Worm (Caenorhabditis elegans) whole organism, late embryonic: ENCODE results near the gene dct-1.

ENCODE experiments used
- C38D4.7 ChIP-seq: fragments of 200-800 bp; sonication (Bioruptor generic); optimal IDR thresholded peaks from 2 replicates; lab custom pipeline; 2018; ENCODE audit warnings: mild to moderate bottlenecking, missing genetic modification characterization, moderate library complexity, missing compliant biosample characterization
- K02D7.2 ChIP-seq: sonication (generic microtip); optimal IDR thresholded peaks from 2 replicates; lab custom pipeline; 2017; ENCODE audit warnings: mild to moderate bottlenecking, missing genetic modification characterization, missing compliant biosample characterization
- T23F11.4 ChIP-seq: fragments of 200-800 bp; sonication (Bioruptor generic); optimal IDR thresholded peaks from 2 replicates; lab custom pipeline; 2018; ENCODE audit warnings: mild to moderate bottlenecking, missing genetic modification characterization, missing compliant biosample characterization
- Y22D7AL.16 ChIP-seq: sonication (generic microtip); optimal IDR thresholded peaks from 2 replicates; lab custom pipeline; 2016; ENCODE audit warnings: missing genetic modification characterization, missing compliant biosample characterization
- ama-1 ChIP-seq: fragments of 150-350 bp; optimal IDR thresholded peaks from 2 replicates; lab custom pipeline; 2014
- ceh-18 ChIP-seq: sonication (generic microtip); optimal IDR thresholded peaks from 2 replicates; lab custom pipeline; 2016; ENCODE audit warnings: missing genetic modification characterization, missing compliant biosample characterization
- ceh-19 ChIP-seq: fragments of 200-800 bp; sonication (Bioruptor generic); optimal IDR thresholded peaks from 2 replicates; lab custom pipeline; 2018; ENCODE audit warnings: mild to moderate bottlenecking, missing genetic modification characterization, missing compliant biosample characterization
- ceh-24 ChIP-seq: sonication (generic microtip); optimal IDR thresholded peaks from 2 replicates; lab custom pipeline; 2016; ENCODE audit warnings: mild to moderate bottlenecking, missing genetic modification characterization, missing compliant biosample characterization
- ceh-30 ChIP-seq: fragments of 150-350 bp; optimal IDR thresholded peaks from 2 replicates; lab custom pipeline; 2014; ENCODE audit warnings: missing biosample characterization, missing genetic modification characterization
- ceh-31 ChIP-seq: sonication (generic microtip); optimal IDR thresholded peaks from 2 replicates; lab custom pipeline; 2016; ENCODE audit warnings: missing genetic modification characterization, missing compliant biosample characterization
- ceh-34 ChIP-seq: sonication (generic microtip); optimal IDR thresholded peaks from 2 replicates; lab custom pipeline; 2016; ENCODE audit warnings: mild to moderate bottlenecking, missing genetic modification characterization, missing compliant biosample characterization
- ceh-6 ChIP-seq: fragments of 200-800 bp; sonication (Bioruptor generic); optimal IDR thresholded peaks from 2 replicates; lab custom pipeline; 2018; ENCODE audit warnings: mild to moderate bottlenecking, missing genetic modification characterization, missing compliant biosample characterization
- ceh-9 ChIP-seq: sonication (generic microtip); optimal IDR thresholded peaks from 2 replicates; lab custom pipeline; 2016; ENCODE audit warnings: mild to moderate bottlenecking, missing genetic modification characterization, inconsistent platforms, missing compliant biosample characterization
- che-1 ChIP-seq: sonication (generic microtip); optimal IDR thresholded peaks from 2 replicates; lab custom pipeline; 2016; ENCODE audit warnings: mild to moderate bottlenecking, missing genetic modification characterization, missing compliant biosample characterization
- dmd-4 ChIP-seq: sonication (generic microtip); optimal IDR thresholded peaks from 2 replicates; lab custom pipeline; 2016; ENCODE audit warnings: borderline replicate concordance, missing genetic modification characterization, missing compliant biosample characterization
- dve-1 ChIP-seq: sonication (generic microtip); optimal IDR thresholded peaks from 2 replicates; lab custom pipeline; 2017; ENCODE audit warnings: antibody characterized with exemption, mild to moderate bottlenecking, missing genetic modification characterization, missing compliant biosample characterization
- elt-2 ChIP-seq: sonication (generic microtip); optimal IDR thresholded peaks from 2 replicates; lab custom pipeline; 2016; ENCODE audit warnings: missing genetic modification reagents, missing genetic modification characterization, missing compliant biosample characterization
- eyg-1 ChIP-seq: sonication (generic microtip); optimal IDR thresholded peaks from 2 replicates; lab custom pipeline; 2016; ENCODE audit warnings: missing genotype, missing genetic modification characterization, missing compliant biosample characterization
- fax-1 ChIP-seq: sonication (generic microtip); optimal IDR thresholded peaks from 2 replicates; lab custom pipeline; 2016; ENCODE audit warnings: missing genotype, missing genetic modification characterization, missing compliant biosample characterization
- fkh-10 ChIP-seq: fragments of 150-350 bp; optimal IDR thresholded peaks from 2 replicates; lab custom pipeline; 2014; ENCODE audit warnings: missing biosample characterization, missing genetic modification reagents, missing genetic modification characterization
- hlh-13 ChIP-seq: fragments of 200-800 bp; sonication (Bioruptor generic); optimal IDR thresholded peaks from 2 replicates; lab custom pipeline; 2018; ENCODE audit warnings: mild to moderate bottlenecking, missing genetic modification characterization, missing compliant biosample characterization
- lim-6 ChIP-seq: sonication (generic microtip); optimal IDR thresholded peaks from 2 replicates; lab custom pipeline; 2016; ENCODE audit warnings: missing genetic modification characterization, missing compliant biosample characterization
- mec-3 ChIP-seq: sonication (generic microtip); optimal IDR thresholded peaks from 2 replicates; lab custom pipeline; 2016; ENCODE audit warnings: borderline replicate concordance, missing genetic modification characterization, missing compliant biosample characterization
- nhr-232 ChIP-seq: sonication (generic microtip); optimal IDR thresholded peaks from 2 replicates; lab custom pipeline; 2016; ENCODE audit warnings: missing genetic modification characterization, missing compliant biosample characterization
- pag-3 ChIP-seq: sonication (generic microtip); optimal IDR thresholded peaks from 2 replicates; lab custom pipeline; 2016; ENCODE audit warnings: missing compliant biosample characterization, missing genetic modification characterization, borderline replicate concordance
- pax-1 ChIP-seq: fragments of 150-350 bp; optimal IDR thresholded peaks from 2 replicates; lab custom pipeline; 2014; ENCODE audit warnings: missing biosample characterization, missing genetic modification characterization
- pha-4 ChIP-seq: fragments of 150-350 bp; optimal IDR thresholded peaks from 2 replicates; lab custom pipeline; 2018; ENCODE audit warnings: missing biosample characterization, missing genetic modification reagents, missing genetic modification characterization
- pqm-1 ChIP-seq: sonication (generic microtip); optimal IDR thresholded peaks from 2 replicates; lab custom pipeline; 2016; ENCODE audit warnings: missing genetic modification characterization, missing compliant biosample characterization
- ref-2 ChIP-seq: sonication (generic microtip); optimal IDR thresholded peaks from 2 replicates; lab custom pipeline; 2016; ENCODE audit warnings: missing genetic modification characterization, missing compliant biosample characterization
- rnt-1 ChIP-seq: sonication (generic microtip); optimal IDR thresholded peaks from 2 replicates; lab custom pipeline; 2016; ENCODE audit warnings: missing genetic modification characterization, missing compliant biosample characterization
- sdc-2 ChIP-seq: sonication (generic microtip); optimal IDR thresholded peaks from 2 replicates; lab custom pipeline; 2016; ENCODE audit warnings: missing genotype, missing genetic modification characterization, missing compliant biosample characterization
- sox-4 ChIP-seq: sonication (generic microtip); optimal IDR thresholded peaks from 2 replicates; lab custom pipeline; 2017; ENCODE audit warnings: mild to moderate bottlenecking, missing genetic modification characterization, inconsistent platforms, missing compliant biosample characterization
- syd-9 ChIP-seq: sonication (generic microtip); optimal IDR thresholded peaks from 2 replicates; lab custom pipeline; 2016; ENCODE audit warnings: mild to moderate bottlenecking, missing genetic modification characterization, moderate library complexity, missing compliant biosample characterization
- tbx-7 ChIP-seq: sonication (generic microtip); optimal IDR thresholded peaks from 2 replicates; lab custom pipeline; 2016; ENCODE audit warnings: missing genotype, missing genetic modification characterization, missing compliant biosample characterization
- ttx-3 ChIP-seq: sonication (generic microtip); optimal IDR thresholded peaks from 2 replicates; lab custom pipeline; 2016; ENCODE audit warnings: missing genetic modification reagents, missing genetic modification characterization, missing compliant biosample characterization
- unc-42 ChIP-seq: sonication (generic microtip); optimal IDR thresholded peaks from 2 replicates; lab custom pipeline; 2016; ENCODE audit warnings: missing genotype, missing genetic modification characterization, missing compliant biosample characterization
- zip-5 ChIP-seq: sonication (generic microtip); optimal IDR thresholded peaks from 2 replicates; lab custom pipeline; 2016; ENCODE audit warnings: missing genetic modification characterization, missing compliant biosample characterization

The dct-1 gene

ce11 chrX:7975741-7976140, 21.6 kb downstream of the dct-1 start:
- TF ChIP-seq ceh-19 = no peak
- no peak for TF ChIP-seq K02D7.2 (tag; lab: Kevin White, UChicago)
- no peak for TF ChIP-seq tbx-7 (tag; lab: Kevin White, UChicago)

- TF ChIP-seq tbx-7 (tag; lab: Kevin White, UChicago) (no peak), che-1 (tag; lab: Kevin White, UChicago) (no peak), ceh-24 (no peak), pha-4 (no peak), ceh-9 (tag; lab: Kevin White, UChicago) (no peak), syd-9 (tag; lab: Kevin White, UChicago) (no peak), T23F11.4 (no peak), eyg-1 (tag; lab: Kevin White, UChicago) (no peak), sox-4 (tag; lab: Kevin White, UChicago) (no peak), zip-5 (tag; lab: Kevin White, UChicago) (no peak), elt-2 (tag; lab: Kevin White, UChicago) (no peak), ceh-34 (tag; lab: Kevin White, UChicago) (no peak), ceh-19 (no peak), Y22D7AL.16 (tag; lab: Kevin White, UChicago) (no peak), dve-1 (no peak), fax-1 (no peak), ttx-3 (no peak)
Measured at ce11 chrX:7976400-7976799, 22.2 kb downstream of the dct-1 start, which contains the start of gene F45E1.5. Gene F45E1.5, plus strand, starts transcription at chrX:7976700.

- TF ChIP-seq mec-3 (tag; lab: Kevin White, UChicago) = no peak
- TF ChIP-seq unc-42 (tag; lab: Kevin White, UChicago) = no peak
- TF ChIP-seq fkh-10 = no peak
- TF ChIP-seq pax-1 (tag; lab: Kevin White, UChicago) = no peak
- no peak for TF ChIP-seq ttx-3
- TF ChIP-seq ceh-34 (tag; lab: Kevin White, UChicago) = no peak
- no peak for TF ChIP-seq dmd-4 (tag; lab: Kevin White, UChicago)
- no peak for TF ChIP-seq zip-5 (tag; lab: Kevin White, UChicago)
Measured at ce11 chrX:7977452-7977851, 23.3 kb downstream of the dct-1 start.

ce11 chrX:7982047-7982446, 27.9 kb downstream of the dct-1 start, which contains the start of gene his-71:
Gene his-71, minus strand, starts transcription at chrX:7982070.
- no peak for TF ChIP-seq rnt-1
- no peak for TF ChIP-seq lim-6 (tag; lab: Kevin White, UChicago)
- no peak for TF ChIP-seq ceh-6
- no peak for TF ChIP-seq ceh-31 (tag; lab: Kevin White, UChicago)
- no peak for TF ChIP-seq C38D4.7 (GFP tag; lab: Kevin White, UChicago)
- TF ChIP-seq ama-1 (lab: Kevin White, UChicago) = no peak
- no peak for TF ChIP-seq ref-2 (tag; lab: Kevin White, UChicago)
- TF ChIP-seq sdc-2 = no peak
- TF ChIP-seq pqm-1 (tag; lab: Kevin White, UChicago) = no peak
- TF ChIP-seq ceh-18 = no peak
- TF ChIP-seq nhr-232 (tag; lab: Kevin White, UChicago) = no peak
- no peak for TF ChIP-seq mec-3 (tag; lab: Kevin White, UChicago)
- no peak for TF ChIP-seq pag-3 (tag; lab: Kevin White, UChicago)
- TF ChIP-seq fkh-10 = no peak
- no peak for TF ChIP-seq hlh-13 (GFP tag; lab: Kevin White, UChicago)
- TF ChIP-seq ceh-30 (tag; lab: Kevin White, UChicago) = no peak
- TF ChIP-seq unc-42 (tag; lab: Kevin White, UChicago) = no peak
- no peak for TF ChIP-seq dmd-4 (tag; lab: Kevin White, UChicago)
